Fruit fly (Drosophila melanogaster) whole organism, embryonic: Measurements from ENCODE around the gene CG9150.

ENCODE experiments used
- Atf6 ChIP-seq: fragments of 200-800 bp; sonication (Bioruptor generic); IDR thresholded peaks from 2 replicates; pipeline ENCODE4 v1.3.6; 2022; ENCODE audit warnings: missing biosample characterization, missing genetic modification characterization
- Awh ChIP-seq: fragments of 200-800 bp; sonication (Bioruptor generic); IDR thresholded peaks from 2 replicates; pipeline ENCODE4, ENCODE4 v1.3.6; 2022; ENCODE audit warnings: missing biosample characterization, missing genetic modification characterization
- CG10654 ChIP-seq: fragments of 200-800 bp; sonication (Bioruptor generic); optimal IDR thresholded peaks from 2 replicates; lab custom pipeline; 2016; ENCODE audit warnings: missing biosample characterization, missing genetic modification characterization
- CG11398 ChIP-seq: fragments of 200-800 bp; sonication (Bioruptor generic); optimal IDR thresholded peaks from 2 replicates; lab custom pipeline; 2016; ENCODE audit warnings: missing biosample characterization, missing genetic modification characterization
- CG13123 ChIP-seq: fragments of 200-800 bp; sonication (Bioruptor generic); optimal IDR thresholded peaks from 2 replicates; lab custom pipeline; 2016; ENCODE audit warnings: missing biosample characterization, missing genetic modification characterization
- CG13424 ChIP-seq: fragments of 200-800 bp; sonication (Bioruptor generic); optimal IDR thresholded peaks from 2 replicates; lab custom pipeline; 2019; ENCODE audit warnings: missing biosample characterization, mild to moderate bottlenecking, missing genetic modification characterization, moderate library complexity
- CG15269 ChIP-seq: fragments of 200-800 bp; sonication (Bioruptor generic); optimal IDR thresholded peaks from 2 replicates; lab custom pipeline; 2018; ENCODE audit warnings: missing biosample characterization, mild to moderate bottlenecking, missing genetic modification characterization, moderate library complexity
- CG17568 ChIP-seq: fragments of 200-800 bp; sonication (Bioruptor generic); optimal IDR thresholded peaks from 2 replicates; lab custom pipeline; 2018; ENCODE audit warnings: missing biosample characterization, mild to moderate bottlenecking, missing genetic modification characterization, moderate library complexity
- CG34376 ChIP-seq: fragments of 200-800 bp; sonication (Bioruptor generic); optimal IDR thresholded peaks from 2 replicates; lab custom pipeline; 2018; ENCODE audit warnings: missing biosample characterization, mild to moderate bottlenecking, missing genetic modification characterization
- CG3847 ChIP-seq: fragments of 200-800 bp; sonication (Bioruptor generic); IDR thresholded peaks from 2 replicates; pipeline ENCODE4 v1.3.6; 2022; ENCODE audit warnings: missing biosample characterization, missing genetic modification characterization
- CG4617 ChIP-seq: fragments of 200-800 bp; sonication (Bioruptor generic); optimal IDR thresholded peaks from 3 replicates; lab custom pipeline; 2016; ENCODE audit warnings: missing biosample characterization, missing genetic modification characterization, borderline replicate concordance
- CG6175 ChIP-seq: fragments of 200-800 bp; sonication (Bioruptor generic); IDR thresholded peaks from 3 replicates; pipeline ENCODE4 v1.3.6; 2022; ENCODE audit warnings: missing biosample characterization, missing genetic modification characterization
- CG7556 ChIP-seq: fragments of 200-800 bp; sonication (Bioruptor generic); optimal IDR thresholded peaks from 2 replicates; lab custom pipeline; 2017; ENCODE audit warnings: missing biosample characterization, mild to moderate bottlenecking, missing genetic modification characterization
- CG7928 ChIP-seq: fragments of 200-800 bp; sonication (Bioruptor generic); optimal IDR thresholded peaks from 2 replicates; lab custom pipeline; 2017; ENCODE audit warnings: missing biosample characterization, mild to moderate bottlenecking, missing genetic modification characterization
- CG9797 ChIP-seq: fragments of 200-800 bp; sonication (Bioruptor generic); optimal IDR thresholded peaks from 3 replicates; lab custom pipeline; 2018; ENCODE audit warnings: missing biosample characterization, mild to moderate bottlenecking, missing genetic modification characterization
- CG9876 ChIP-seq: fragments of 200-800 bp; sonication (Bioruptor generic); optimal IDR thresholded peaks from 2 replicates; lab custom pipeline; 2016; ENCODE audit warnings: missing biosample characterization, missing genetic modification characterization
- CG9932 ChIP-seq: fragments of 200-800 bp; sonication (Bioruptor generic); IDR thresholded peaks from 2 replicates; pipeline ENCODE4 v1.3.6; 2022; ENCODE audit warnings: missing biosample characterization, missing genetic modification characterization
- CTCF ChIP-seq: fragments of 200-800 bp; sonication (Bioruptor generic); optimal IDR thresholded peaks from 2 replicates; lab custom pipeline; 2017; ENCODE audit warnings: missing biosample characterization, mild to moderate bottlenecking, missing genetic modification characterization, moderate library complexity
- Elba2 ChIP-seq: fragments of 200-800 bp; sonication (Bioruptor generic); optimal IDR thresholded peaks from 3 replicates; lab custom pipeline; 2016; ENCODE audit warnings: missing biosample characterization, missing genetic modification characterization
- Fer1 ChIP-seq: fragments of 200-800 bp; sonication (Bioruptor generic); optimal IDR thresholded peaks from 2 replicates; lab custom pipeline; 2017; ENCODE audit warnings: missing biosample characterization, mild to moderate bottlenecking, missing genetic modification characterization
- GATAe ChIP-seq: fragments of 200-800 bp; sonication (Bioruptor generic); conservative IDR thresholded peaks from 2 replicates; pipeline ENCODE4 v1.3.6; 2022; ENCODE audit warnings: missing biosample characterization, missing genetic modification characterization
- Hr39 ChIP-seq: fragments of >200 bp; optimal IDR thresholded peaks from 2 replicates; lab custom pipeline; 2017
- Kr ChIP-seq: fragments of 200-800 bp; sonication (Bioruptor generic); optimal IDR thresholded peaks from 2 replicates; lab custom pipeline; 2017; ENCODE audit warnings: missing biosample characterization, mild to moderate bottlenecking, missing genetic modification characterization
- MESR4 ChIP-seq: fragments of 200-800 bp; sonication (Bioruptor generic); optimal IDR thresholded peaks from 2 replicates; lab custom pipeline; 2018; ENCODE audit warnings: missing biosample characterization, mild to moderate bottlenecking, missing genetic modification characterization, moderate library complexity
- Myb ChIP-seq: fragments of 200-800 bp; sonication (Bioruptor generic); optimal IDR thresholded peaks from 2 replicates; lab custom pipeline; 2016; ENCODE audit warnings: missing biosample characterization, missing genetic modification characterization
- Oaz ChIP-seq: fragments of 200-800 bp; sonication (Bioruptor generic); IDR thresholded peaks from 2 replicates; pipeline ENCODE4 v1.3.6; 2022; ENCODE audit warnings: missing biosample characterization, missing genetic modification characterization
- Pdp1 ChIP-seq, 2 experiments: fragments of 200-800 bp; sonication (Bioruptor generic); optimal IDR thresholded peaks; 3 replicates each; lab custom pipeline; 2016; ENCODE audit warnings: missing biosample characterization in 2 of 2, missing genetic modification characterization in 2 of 2, mild to moderate bottlenecking in 1 of 2, moderate library complexity in 1 of 2
- ara ChIP-seq: fragments of 200-800 bp; sonication (Bioruptor generic); IDR thresholded peaks from 2 replicates; pipeline ENCODE4 v1.3.6; 2022; ENCODE audit warnings: missing biosample characterization, missing genetic modification characterization
- az2 ChIP-seq: fragments of 200-800 bp; sonication (Bioruptor generic); optimal IDR thresholded peaks from 3 replicates; lab custom pipeline; 2016; ENCODE audit warnings: missing biosample characterization, missing genetic modification characterization
- cg ChIP-seq: fragments of 200-800 bp; sonication (Bioruptor generic); optimal IDR thresholded peaks from 3 replicates; lab custom pipeline; 2019; ENCODE audit warnings: missing biosample characterization, mild to moderate bottlenecking, missing genetic modification characterization, moderate library complexity
- dan ChIP-seq: fragments of 200-800 bp; sonication (Bioruptor generic); IDR thresholded peaks from 2 replicates; pipeline ENCODE4 v1.3.6; 2022; ENCODE audit warnings: missing biosample characterization, missing genetic modification characterization
- danr ChIP-seq: fragments of 200-800 bp; sonication (Bioruptor generic); IDR thresholded peaks from 2 replicates; pipeline ENCODE4 v1.3.6; 2022; ENCODE audit warnings: missing biosample characterization, missing genetic modification characterization
- dati ChIP-seq: fragments of 200-800 bp; sonication (Bioruptor generic); IDR thresholded peaks from 2 replicates; pipeline ENCODE4 v1.3.6; 2022; ENCODE audit warnings: missing biosample characterization, missing genetic modification characterization
- fru ChIP-seq: fragments of >200 bp; optimal IDR thresholded peaks from 2 replicates; lab custom pipeline; 2017
- fu2 ChIP-seq: fragments of 200-800 bp; sonication (Bioruptor generic); optimal IDR thresholded peaks from 2 replicates; lab custom pipeline; 2016; ENCODE audit warnings: missing biosample characterization, missing genetic modification characterization
- gcm2 ChIP-seq: fragments of 200-800 bp; sonication (Bioruptor generic); optimal IDR thresholded peaks from 2 replicates; lab custom pipeline; 2016; ENCODE audit warnings: missing biosample characterization, missing genetic modification characterization
- h ChIP-seq: fragments of >200 bp; optimal IDR thresholded peaks from 2 replicates; lab custom pipeline; 2017
- hb ChIP-seq: fragments of 200-800 bp; sonication (Bioruptor generic); IDR thresholded peaks from 3 replicates; pipeline ENCODE4 v1.3.6; 2022; ENCODE audit warnings: missing biosample characterization, missing genetic modification characterization; ENCODE audit not compliant: partially characterized antibody
- kah ChIP-seq: fragments of 200-800 bp; sonication (Bioruptor generic); optimal IDR thresholded peaks from 2 replicates; lab custom pipeline; 2018; ENCODE audit warnings: missing biosample characterization, mild to moderate bottlenecking, missing genetic modification characterization
- knrl ChIP-seq: fragments of 200-800 bp; sonication (Bioruptor generic); IDR thresholded peaks from 3 replicates; pipeline ENCODE4 v1.3.6; 2022; ENCODE audit warnings: missing biosample characterization, missing genetic modification characterization; ENCODE audit not compliant: partially characterized antibody
- lmd ChIP-seq: fragments of 200-800 bp; sonication (Bioruptor generic); IDR thresholded peaks from 2 replicates; pipeline ENCODE4 v1.3.6; 2022; ENCODE audit warnings: missing biosample characterization, missing genetic modification characterization
- nerfin-2 ChIP-seq: fragments of 200-800 bp; sonication (Bioruptor generic); IDR thresholded peaks from 2 replicates; pipeline ENCODE4 v1.3.6; 2022; ENCODE audit warnings: missing biosample characterization, missing genetic modification characterization; ENCODE audit not compliant: partially characterized antibody
- p53 ChIP-seq: fragments of 200-800 bp; sonication (Bioruptor generic); optimal IDR thresholded peaks from 2 replicates; lab custom pipeline; 2016; ENCODE audit warnings: missing biosample characterization, missing genetic modification characterization
- ranshi ChIP-seq: fragments of 200-800 bp; sonication (Bioruptor generic); IDR thresholded peaks from 2 replicates; pipeline ENCODE4 v1.3.6; 2022; ENCODE audit warnings: missing biosample characterization, missing genetic modification characterization
- ro ChIP-seq: fragments of 200-800 bp; sonication (Bioruptor generic); IDR thresholded peaks from 2 replicates; pipeline ENCODE4 v1.3.6; 2022; ENCODE audit warnings: missing biosample characterization, missing genetic modification characterization
- sc ChIP-seq, 3 experiments: fragments of >200 bp in 2 of 3; fragments of 200-800 bp in 1 of 3; sonication (Bioruptor generic) in 1 of 3; optimal IDR thresholded peaks; 2 replicates in 2 of 3; 3 replicates in 1 of 3; lab custom pipeline; 2017; ENCODE audit warnings: mild to moderate bottlenecking in 1 of 3, missing biosample characterization in 1 of 3, missing genetic modification characterization in 1 of 3, missing genetic modification reagents in 1 of 3
- sens ChIP-seq: fragments of 200-800 bp; sonication (Bioruptor generic); peaks from one replicate; lab custom pipeline; 2016; ENCODE audit warnings: missing biosample characterization, missing genetic modification characterization
- shn ChIP-seq: fragments of 200-800 bp; sonication (Bioruptor generic); optimal IDR thresholded peaks from 3 replicates; lab custom pipeline; 2016; ENCODE audit warnings: missing biosample characterization, missing genetic modification characterization
- sug ChIP-seq: fragments of 200-800 bp; optimal IDR thresholded peaks from 2 replicates; lab custom pipeline; 2019; ENCODE audit warnings: missing biosample characterization, mild to moderate bottlenecking, missing genetic modification characterization, moderate library complexity
- vfl ChIP-seq: fragments of 200-800 bp; sonication (Bioruptor generic); optimal IDR thresholded peaks from 2 replicates; lab custom pipeline; 2016; ENCODE audit warnings: missing biosample characterization, missing genetic modification characterization
- zen2 ChIP-seq: fragments of 200-800 bp; sonication (Bioruptor generic); IDR thresholded peaks from 3 replicates; pipeline ENCODE4 v1.3.6; 2022; ENCODE audit warnings: missing biosample characterization, missing genetic modification characterization; ENCODE audit not compliant: partially characterized antibody

The CG9150 gene

dm6 chr2L:6062382-6063082 lies 5.9 kb downstream of the CG9150 start, which contains the start of the genes ND-51 and CG13994 (continued):
- TF ChIP-seq Elba2 (GFP tag; lab: Kevin White, UChicago) (peak; percentile 94), MESR4 (GFP tag; lab: Kevin White, UChicago) (peak; percentile 48), fru (lab: Kevin White, UChicago) (no peak), Awh (GFP tag; lab: Robert Waterston, UW) (peak; percentile 69), CG34376 (GFP tag; lab: Kevin White, UChicago) (peak; percentile 66), sc (optimal IDR thresholded peaks at IDR 0.05; lab: Kevin White, UChicago) (no peak), sc (GFP tag; optimal IDR thresholded peaks at IDR 0.05; lab: Kevin White, UChicago) (peak; percentile 1), danr (GFP tag; lab: Robert Waterston, UW) (no peak), CG3847 (GFP tag; lab: Robert Waterston, UW) (peak; percentile 88), CG13123 (GFP tag; lab: Kevin White, UChicago) (peak; percentile 69), kah (GFP tag; lab: Kevin White, UChicago) (peak; percentile 34), CG9876 (GFP tag; lab: Kevin White, UChicago) (peak; percentile 36), Atf6 (GFP tag; lab: Robert Waterston, UW) (peak; percentile 76), CG7928 (GFP tag; lab: Kevin White, UChicago) (no peak), Kr (GFP tag; lab: Kevin White, UChicago) (no peak), nerfin-2 (GFP tag; lab: Robert Waterston, UW) (no peak), ara (GFP tag; lab: Robert Waterston, UW) (peak; percentile 74), sens (GFP tag; lab: Kevin White, UChicago) (peak; percentile 99), GATAe (GFP tag; lab: Robert Waterston, UW) (0 out of 2 replicates have a peak, but pooled peaks have one; percentile 14), knrl (GFP tag; lab: Robert Waterston, UW) (peak; percentile 50; the same call in 2 of the 3 replicates), hb (GFP tag; lab: Robert Waterston, UW) (no peak), ranshi (peak; percentile 87), cg (GFP tag; lab: Kevin White, UChicago) (no peak), gcm2 (GFP tag; lab: Kevin White, UChicago) (peak; percentile 2), CG6175 (peak; percentile 45; the same call in 1 of the 3 replicates), CG9797 (GFP tag; lab: Kevin White, UChicago) (peak; percentile 83), dan (no peak; the same call in 1 of the 2 replicates), CTCF (no peak), CG13424 (tag; lab: Kevin White, UChicago) (peak; percentile 82), zen2 (GFP tag; lab: Robert Waterston, UW) (no peak), CG9932 (peak; percentile 89), ro (GFP tag; lab: Robert Waterston, UW) (peak; percentile 42; the same call in 1 of the 2 replicates), Hr39 (lab: Kevin White, UChicago) (no peak), vfl (GFP tag; lab: Kevin White, UChicago) (peak; percentile 69), CG17568 (GFP tag; lab: Kevin White, UChicago) (no peak), shn (peak; percentile 76), Myb (GFP tag; lab: Kevin White, UChicago) (peak; percentile 68), Pdp1 (GFP tag; optimal IDR thresholded peaks at IDR 0.05; lab: Kevin White, UChicago) (peak; percentile 90 to 94), fu2 (peak; percentile 83), CG7556 (peak; percentile 61), dati (GFP tag; lab: Robert Waterston, UW) (0 out of 2 replicates have a peak, but pooled peaks have one; percentile 42), CG4617 (peak; percentile 73), CG15269 (peak; percentile 83), Oaz (GFP tag; lab: Robert Waterston, UW) (peak; percentile 70), az2 (GFP tag; lab: Kevin White, UChicago) (peak; percentile 84), lmd (GFP tag; lab: Robert Waterston, UW) (peak; percentile 80), sug (tag; lab: Kevin White, UChicago) (peak; percentile 86), h (lab: Kevin White, UChicago) (no peak), CG10654 (GFP tag; lab: Kevin White, UChicago) (peak; percentile 86), p53 (GFP tag; lab: Kevin White, UChicago) (peak; percentile 72), Fer1 (peak; percentile 79), CG11398 (GFP tag; lab: Kevin White, UChicago) (peak; percentile 75)
